Worm (Caenorhabditis elegans): ENCODE data around the gene irld-8.

- TF ChIP-seq egl-27 (tag; optimal IDR thresholded peaks at IDR 0.05) (no peak), nhr-6 (tag; optimal IDR thresholded peaks at IDR 0.05) (no peak), snpc-4 (tag; optimal IDR thresholded peaks at IDR 0.05) (no peak), nhr-11 (tag; optimal IDR thresholded peaks at IDR 0.05) (no peak), blmp-1 (tag; optimal IDR thresholded peaks at IDR 0.05; ENCODE audit: insufficient read depth) (no peak), lin-13 (GFP tag; optimal IDR thresholded peaks at IDR 0.05) (no peak), ztf-4 (tag; optimal IDR thresholded peaks at IDR 0.05) (no peak), elt-1 (tag; optimal IDR thresholded peaks at IDR 0.05) (no peak), ceh-82 (tag; optimal IDR thresholded peaks at IDR 0.05) (no peak), R02D3.7 (tag; optimal IDR thresholded peaks at IDR 0.05) (no peak), lsy-2 (tag; optimal IDR thresholded peaks at IDR 0.05) (no peak)
Observed at ce11 chrIV:8080166-8080565, 35.4 kb upstream of the irld-8 start.

All from whole organism, L2 larva.